Worm (Caenorhabditis elegans) whole organism, L4 larva: Measurements from ENCODE around the gene nep-5.

Experiments
- F26F4.8 ChIP-seq: fragments of 200-800 bp; sonication (Bioruptor generic); conservative IDR thresholded peaks from 2 replicates; pipeline ENCODE4 v1.3.6; 2022; ENCODE audit warnings: missing genetic modification characterization, missing compliant biosample characterization
- Y105C5A.15 ChIP-seq: fragments of 200-800 bp; sonication (Bioruptor generic); IDR thresholded peaks from 2 replicates; pipeline ENCODE4 v1.3.6; 2022; ENCODE audit warnings: missing genetic modification characterization, missing compliant biosample characterization
- Y48G9A.11 ChIP-seq: fragments of 200-800 bp; sonication (Bioruptor generic); IDR thresholded peaks from 2 replicates; pipeline ENCODE4 v1.3.6; 2022; ENCODE audit warnings: missing genetic modification reagents, missing genetic modification characterization, missing compliant biosample characterization
- aha-1 ChIP-seq: fragments of 150-350 bp; peaks from one replicate; lab custom pipeline; 2014; ENCODE audit warnings: missing biosample characterization, missing genetic modification characterization
- ama-1 ChIP-seq: fragments of 150-350 bp; optimal IDR thresholded peaks from 2 replicates; lab custom pipeline; 2014; ENCODE audit warnings: inconsistent platforms, mixed read lengths
- arid-1 ChIP-seq: fragments of 200-800 bp; sonication (Bioruptor generic); conservative IDR thresholded peaks from 2 replicates; pipeline ENCODE4 v1.3.6; 2022; ENCODE audit warnings: missing genetic modification reagents, missing genetic modification characterization, missing compliant biosample characterization
- ceh-20 ChIP-seq: fragments of 200-800 bp; sonication (Bioruptor generic); IDR thresholded peaks from 2 replicates; pipeline ENCODE4 v1.3.6; 2022; ENCODE audit warnings: missing genetic modification reagents, missing genetic modification characterization, missing compliant biosample characterization
- ceh-82 ChIP-seq: sonication (generic microtip); optimal IDR thresholded peaks from 2 replicates; lab custom pipeline; 2017; ENCODE audit warnings: missing biosample characterization, missing genetic modification characterization
- daf-16 ChIP-seq, 3 experiments: sonication (generic microtip); optimal IDR thresholded peaks; 2 replicates each; lab custom pipeline; 2016 to 2017; ENCODE audit warnings: missing genetic modification characterization in 3 of 3, missing genetic modification reagents in 3 of 3, mild to moderate bottlenecking in 2 of 3, missing compliant biosample characterization in 2 of 3, missing biosample characterization in 1 of 3, moderate library complexity in 1 of 3
- daf-19 ChIP-seq: fragments of 200-800 bp; sonication (Bioruptor generic); conservative IDR thresholded peaks from 2 replicates; pipeline ENCODE4 v1.3.6; 2022; ENCODE audit warnings: missing genetic modification characterization, missing compliant biosample characterization
- dmd-8 ChIP-seq: fragments of 200-800 bp; sonication (Bioruptor generic); IDR thresholded peaks from 2 replicates; pipeline ENCODE4 v1.3.6; 2022; ENCODE audit warnings: missing genetic modification characterization, missing compliant biosample characterization
- dmd-9 ChIP-seq: fragments of 200-800 bp; sonication (Bioruptor generic); IDR thresholded peaks from 2 replicates; pipeline ENCODE4 v1.3.6; 2022; ENCODE audit warnings: missing genetic modification reagents, missing genetic modification characterization, missing compliant biosample characterization
- dpl-1 ChIP-seq: fragments of 150-350 bp; optimal IDR thresholded peaks from 2 replicates; lab custom pipeline; 2014; ENCODE audit warnings: missing biosample characterization, missing genetic modification reagents, missing genetic modification characterization
- dve-1 ChIP-seq: sonication (generic microtip); optimal IDR thresholded peaks from 2 replicates; lab custom pipeline; 2017; ENCODE audit warnings: antibody characterized with exemption, mild to moderate bottlenecking, missing genetic modification characterization, missing compliant biosample characterization; ENCODE audit not compliant: insufficient read depth
- hif-1 ChIP-seq, 2 experiments: sonication (generic microtip); optimal IDR thresholded peaks; 2 replicates each; lab custom pipeline; 2016 to 2017; ENCODE audit warnings: missing compliant biosample characterization in 2 of 2, missing genetic modification characterization in 2 of 2, missing genetic modification reagents in 2 of 2, missing genotype in 2 of 2, mild to moderate bottlenecking in 1 of 2
- hlh-30 ChIP-seq: sonication (generic microtip); optimal IDR thresholded peaks from 2 replicates; lab custom pipeline; 2017; ENCODE audit warnings: antibody characterized with exemption, mild to moderate bottlenecking, missing genetic modification characterization, missing compliant biosample characterization; ENCODE audit not compliant: insufficient read depth
- hmg-1.1 ChIP-seq: fragments of 200-800 bp; sonication (Bioruptor generic); IDR thresholded peaks from 2 replicates; pipeline ENCODE4 v1.3.6; 2022; ENCODE audit warnings: missing genetic modification reagents, missing genetic modification characterization, missing compliant biosample characterization
- jun-1 ChIP-seq: fragments of 150-350 bp; optimal IDR thresholded peaks from 2 replicates; lab custom pipeline; 2014; ENCODE audit warnings: missing biosample characterization, missing genetic modification reagents, missing genetic modification characterization
- lin-38 ChIP-seq: fragments of 200-800 bp; sonication (Bioruptor generic); IDR thresholded peaks from 2 replicates; pipeline ENCODE4 v1.3.6; 2022; ENCODE audit warnings: missing genetic modification reagents, missing genetic modification characterization, missing compliant biosample characterization
- lsy-2 ChIP-seq, 2 experiments: fragments of 150-350 bp in 1 of 2; sonication (generic microtip) in 1 of 2; optimal IDR thresholded peaks; 2 replicates each; lab custom pipeline; 2014 to 2017; ENCODE audit warnings: missing biosample characterization in 2 of 2, missing genetic modification characterization in 2 of 2
- madf-5 ChIP-seq, 2 experiments: fragments of 200-800 bp; sonication (Bioruptor generic); IDR thresholded peaks; 2 replicates each; pipeline ENCODE4 v1.3.6; 2022; ENCODE audit warnings: missing compliant biosample characterization in 2 of 2, missing genetic modification characterization in 2 of 2
- mdt-29 ChIP-seq: fragments of 200-800 bp; sonication (Bioruptor generic); IDR thresholded peaks from 2 replicates; pipeline ENCODE4 v1.3.6; 2022; ENCODE audit warnings: missing genetic modification reagents, missing genetic modification characterization, missing compliant biosample characterization
- mep-1 ChIP-seq: fragments of 150-350 bp; sonication (generic microtip); optimal IDR thresholded peaks from 3 replicates; lab custom pipeline; 2014; ENCODE audit warnings: missing biosample characterization, missing genetic modification characterization
- mes-2 ChIP-seq: sonication (generic microtip); optimal IDR thresholded peaks from 2 replicates; lab custom pipeline; 2016; ENCODE audit warnings: missing genotype, mild to moderate bottlenecking, missing genetic modification characterization, missing compliant biosample characterization; ENCODE audit not compliant: poor library complexity, severe bottlenecking
- nhr-11 ChIP-seq: fragments of 150-350 bp; optimal IDR thresholded peaks from 2 replicates; lab custom pipeline; 2014; ENCODE audit warnings: missing biosample characterization, missing genetic modification characterization
- nhr-111 ChIP-seq: fragments of 200-800 bp; sonication (Bioruptor generic); optimal IDR thresholded peaks from 2 replicates; lab custom pipeline; 2018; ENCODE audit warnings: mild to moderate bottlenecking, missing genetic modification characterization, missing compliant biosample characterization
- nhr-237 ChIP-seq: sonication (generic microtip); optimal IDR thresholded peaks from 2 replicates; lab custom pipeline; 2017; ENCODE audit warnings: missing biosample characterization, missing genetic modification characterization
- nhr-25 ChIP-seq: sonication (generic microtip); optimal IDR thresholded peaks from 2 replicates; lab custom pipeline; 2017; ENCODE audit warnings: missing genetic modification characterization, mild to moderate bottlenecking, missing compliant biosample characterization, antibody characterized with exemption, moderate library complexity, borderline replicate concordance; ENCODE audit not compliant: insufficient read depth
- nhr-28 ChIP-seq: fragments of 150-350 bp; optimal IDR thresholded peaks from 2 replicates; lab custom pipeline; 2014; ENCODE audit warnings: missing biosample characterization, missing genetic modification characterization
- nhr-6 ChIP-seq: fragments of 150-350 bp; optimal IDR thresholded peaks from 2 replicates; lab custom pipeline; 2014; ENCODE audit warnings: missing biosample characterization, missing genetic modification characterization
- php-3 ChIP-seq: fragments of 200-800 bp; sonication (Bioruptor generic); IDR thresholded peaks from 2 replicates; pipeline ENCODE4 v1.3.6; 2022; ENCODE audit warnings: missing genetic modification reagents, missing genetic modification characterization, missing compliant biosample characterization
- rbr-2 ChIP-seq: sonication (generic microtip); optimal IDR thresholded peaks from 2 replicates; lab custom pipeline; 2016; ENCODE audit warnings: missing genotype, missing genetic modification characterization, missing compliant biosample characterization
- snpc-4 ChIP-seq: fragments of 150-350 bp; optimal IDR thresholded peaks from 2 replicates; lab custom pipeline; 2014; ENCODE audit warnings: missing biosample characterization, missing genetic modification characterization
- tag-97 ChIP-seq: fragments of 200-800 bp; sonication (Bioruptor generic); IDR thresholded peaks from 2 replicates; pipeline ENCODE4 v1.3.6; 2022; ENCODE audit warnings: missing genetic modification characterization, missing compliant biosample characterization
- unc-62 ChIP-seq, 3 experiments: fragments of 150-350 bp in 1 of 3; sonication (generic microtip); optimal IDR thresholded peaks in 2 of 3; peaks in 1 of 3; 1 replicate in 1 of 3; 2 replicates in 2 of 3; lab custom pipeline; 2014 to 2017; ENCODE audit warnings: missing biosample characterization in 3 of 3, missing genetic modification characterization in 3 of 3, missing genetic modification reagents in 3 of 3, missing genotype in 1 of 3
- vab-7 ChIP-seq: fragments of 200-800 bp; sonication (Bioruptor generic); IDR thresholded peaks from 2 replicates; pipeline ENCODE4 v1.3.6; 2022; ENCODE audit warnings: missing genetic modification reagents, missing genetic modification characterization, missing compliant biosample characterization
- zfp-3 ChIP-seq: fragments of 200-800 bp; sonication (Bioruptor generic); conservative IDR thresholded peaks from 2 replicates; pipeline ENCODE4 v1.3.6; 2022; ENCODE audit warnings: missing genetic modification reagents, missing genetic modification characterization, missing compliant biosample characterization
- zip-11 ChIP-seq: fragments of 200-800 bp; sonication (Bioruptor generic); IDR thresholded peaks from 2 replicates; pipeline ENCODE4 v1.3.6; 2022; ENCODE audit warnings: missing genetic modification characterization, missing compliant biosample characterization

The nep-5 gene

DNA sequence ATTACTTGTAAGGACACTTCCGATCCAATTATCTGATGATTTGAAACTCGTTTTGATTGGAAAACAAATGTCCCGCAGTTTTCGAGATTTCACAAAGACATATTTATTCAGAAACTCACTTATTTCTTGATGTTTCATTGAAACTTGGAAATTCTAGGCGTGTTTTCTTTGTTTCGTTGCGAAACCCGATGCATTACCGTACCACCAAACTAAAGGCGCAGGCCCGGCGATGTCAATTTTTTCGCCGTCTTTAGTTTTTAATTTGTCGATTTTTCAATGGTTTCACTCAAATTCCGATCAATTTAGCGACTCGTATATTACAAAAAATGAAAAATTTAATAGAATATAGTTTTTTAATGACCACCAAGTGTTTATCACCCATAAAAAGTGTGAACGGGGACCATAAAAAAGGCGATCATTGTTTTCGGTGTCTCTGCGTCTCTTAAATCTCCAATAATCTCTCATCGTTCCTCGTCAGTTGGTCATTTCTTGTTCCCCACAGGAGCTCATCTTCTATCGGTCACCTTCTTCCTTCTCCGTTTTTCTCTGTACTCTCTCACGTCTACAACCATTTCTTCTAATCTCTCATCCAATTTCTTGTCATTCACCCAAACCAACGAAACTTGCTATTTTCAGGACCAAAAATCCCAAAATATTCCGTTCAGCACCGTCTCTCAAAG lies 22.1 kb upstream of the nep-5 start, which contains the start of gene clr-1:
Gene clr-1 (plus strand): TSS at position 630 of the 680 bp plus-strand sequence.
- no peak for TF ChIP-seq vab-7
- TF ChIP-seq unc-62 (GFP tag; optimal IDR thresholded peaks at IDR 0.05 in 1 of 2; lab: Kevin White, UChicago) = peak in 1 of 2 experiments; percentile 29
- no peak for TF ChIP-seq unc-62 (tag; optimal IDR thresholded peaks at IDR 0.05; lab: Kevin White, UChicago)
- peak; percentile 33; the same call in 1 of the 2 replicates for TF ChIP-seq lin-38 (GFP tag; lab: Robert Waterston, UW)
- TF ChIP-seq madf-5 (GFP tag; IDR thresholded peaks at IDR 0.05; lab: Robert Waterston, UW) = no peak
- no peak for TF ChIP-seq ceh-82 (tag; lab: Kevin White, UChicago)
- 0 out of 2 replicates have a peak, but pooled peaks have one; percentile 32 for TF ChIP-seq php-3 (GFP tag; lab: Robert Waterston, UW)
- no peak for TF ChIP-seq zfp-3 (GFP tag; lab: Robert Waterston, UW)
- TF ChIP-seq daf-16 (GFP tag; optimal IDR thresholded peaks at IDR 0.05; lab: Kevin White, UChicago) = no peak
- no peak for TF ChIP-seq daf-16 (tag; optimal IDR thresholded peaks at IDR 0.05; lab: Kevin White, UChicago)
- TF ChIP-seq daf-19 (GFP tag; lab: Robert Waterston, UW) = 0 out of 2 replicates have a peak, but pooled peaks have one; percentile 36
- TF ChIP-seq mdt-29 (GFP tag; lab: Robert Waterston, UW) = no peak
- TF ChIP-seq ama-1 (lab: Kevin White, UChicago) = no peak
- TF ChIP-seq Y105C5A.15 = no peak
- TF ChIP-seq hif-1 (tag; optimal IDR thresholded peaks at IDR 0.05; lab: Kevin White, UChicago) = no peak

DNA sequence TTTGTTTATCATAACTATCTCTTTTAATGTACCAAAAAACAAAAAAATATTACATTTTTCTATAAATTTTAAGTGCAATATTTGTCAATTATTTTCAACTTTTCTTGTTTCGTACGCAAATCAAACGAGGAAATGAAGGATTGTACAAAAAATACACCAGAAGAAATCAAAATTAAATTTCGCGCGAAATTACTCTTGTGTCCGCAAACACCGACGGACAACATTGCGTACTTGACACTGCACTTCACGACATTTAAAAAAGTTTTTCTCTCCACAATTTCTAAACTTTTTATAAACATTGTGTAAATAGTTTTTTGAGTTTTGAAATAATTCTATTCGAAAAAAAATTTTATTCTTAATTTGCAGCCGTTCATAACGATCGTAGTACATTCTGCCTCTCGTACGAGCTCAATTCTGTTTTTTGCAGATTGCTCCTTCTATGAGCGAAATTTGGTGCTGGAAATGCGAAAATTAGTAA lies 14.0 kb upstream of the nep-5 start, which contains the start of gene mrps-16:
Gene mrps-16 (plus strand): TSS at position 428 of the 478 bp plus-strand sequence.
- 0 out of 2 replicates have a peak, but pooled peaks have one; percentile 48 for TF ChIP-seq daf-19 (GFP tag; lab: Robert Waterston, UW)
- no peak for TF ChIP-seq ceh-20 (GFP tag; lab: Robert Waterston, UW)
- no peak for TF ChIP-seq zip-11
- peak; percentile 42 for TF ChIP-seq rbr-2 (tag; lab: Kevin White, UChicago)
- TF ChIP-seq arid-1 (GFP tag; lab: Robert Waterston, UW) = no peak
- peak; percentile 68 for TF ChIP-seq dve-1 (tag; lab: Kevin White, UChicago)
- TF ChIP-seq dmd-8 (GFP tag; lab: Robert Waterston, UW) = no peak
- peak; percentile 30 for TF ChIP-seq nhr-6
- TF ChIP-seq nhr-28 (tag; lab: Kevin White, UChicago) = peak; percentile 25
- no peak for TF ChIP-seq snpc-4 (tag; lab: Kevin White, UChicago)
- peak; percentile 44 for TF ChIP-seq hlh-30 (tag; lab: Kevin White, UChicago)
- peak in 1 of 2 experiments; percentile 82 for TF ChIP-seq lsy-2 (tag; optimal IDR thresholded peaks at IDR 0.05; lab: Kevin White, UChicago)
- no peak for TF ChIP-seq jun-1 (tag; lab: Kevin White, UChicago)
- TF ChIP-seq nhr-11 (tag; lab: Kevin White, UChicago) = no peak
- TF ChIP-seq F26F4.8 (GFP tag; lab: Robert Waterston, UW) = no peak
- TF ChIP-seq Y48G9A.11 = no peak
- TF ChIP-seq nhr-25 (tag; lab: Kevin White, UChicago) = peak; percentile 7
- TF ChIP-seq dpl-1 (GFP tag; lab: Kevin White, UChicago) = peak; percentile 96
- peak; percentile 72 for TF ChIP-seq mes-2 (tag; lab: Kevin White, UChicago)
- TF ChIP-seq tag-97 (GFP tag; lab: Robert Waterston, UW) = no peak
- peak in 1 of 2 experiments; percentile 24 for TF ChIP-seq unc-62 (GFP tag; optimal IDR thresholded peaks at IDR 0.05 in 1 of 2; lab: Kevin White, UChicago)
- no peak for TF ChIP-seq unc-62 (tag; optimal IDR thresholded peaks at IDR 0.05; lab: Kevin White, UChicago)
- TF ChIP-seq ceh-82 (tag; lab: Kevin White, UChicago) = no peak
- no peak for TF ChIP-seq daf-16 (GFP tag; optimal IDR thresholded peaks at IDR 0.05; lab: Kevin White, UChicago)
- peak; percentile 31 for TF ChIP-seq daf-16 (tag; optimal IDR thresholded peaks at IDR 0.05; lab: Kevin White, UChicago)
- TF ChIP-seq hmg-1.1 = no peak
- TF ChIP-seq php-3 (GFP tag; lab: Robert Waterston, UW) = no peak
- no peak for TF ChIP-seq dmd-9
- no peak for TF ChIP-seq nhr-237 (tag; lab: Kevin White, UChicago)
- TF ChIP-seq lin-38 (GFP tag; lab: Robert Waterston, UW) = peak; percentile 65
- TF ChIP-seq nhr-111 = no peak
- TF ChIP-seq aha-1 (tag; lab: Kevin White, UChicago) = peak; percentile 89
- peak; percentile 38 for TF ChIP-seq mep-1
